Worm (Caenorhabditis elegans) whole organism, early embryonic: ENCODE measurements around the gene ddi-1.
A peak's percentile ranks its signal among the peaks of the same experiment; 100 is the strongest.

Source experiments
- B0310.2 ChIP-seq: sonication (generic microtip); optimal IDR thresholded peaks from 2 replicates; lab custom pipeline; 2016; ENCODE audit warnings: mild to moderate bottlenecking, missing genetic modification characterization, missing compliant biosample characterization
- F13C5.2 ChIP-seq: sonication (generic microtip); optimal IDR thresholded peaks from 2 replicates; lab custom pipeline; 2017; ENCODE audit warnings: mild to moderate bottlenecking, missing genetic modification characterization, inconsistent platforms, missing compliant biosample characterization
- aly-1 ChIP-seq: sonication (generic microtip); optimal IDR thresholded peaks from 2 replicates; lab custom pipeline; 2016; ENCODE audit warnings: missing genetic modification characterization, missing compliant biosample characterization
- ama-1 ChIP-seq: fragments of 150-350 bp; optimal IDR thresholded peaks from 2 replicates; lab custom pipeline; 2014
- ceh-13 ChIP-seq: fragments of 200-800 bp; sonication (Bioruptor generic); optimal IDR thresholded peaks from 2 replicates; lab custom pipeline; 2018; ENCODE audit warnings: mild to moderate bottlenecking, missing genetic modification characterization, missing compliant biosample characterization
- ceh-36 ChIP-seq: sonication (generic microtip); optimal IDR thresholded peaks from 2 replicates; lab custom pipeline; 2016; ENCODE audit warnings: missing genetic modification characterization, inconsistent platforms, missing compliant biosample characterization
- ets-7 ChIP-seq: sonication (generic microtip); optimal IDR thresholded peaks from 2 replicates; lab custom pipeline; 2016; ENCODE audit warnings: missing genotype, missing genetic modification characterization, missing compliant biosample characterization
- flt-1 ChIP-seq: fragments of 200-800 bp; sonication (Bioruptor generic); IDR thresholded peaks from 2 replicates; pipeline ENCODE4 v1.3.6; 2022; ENCODE audit warnings: missing genetic modification characterization, missing compliant biosample characterization
- hmbx-1 ChIP-seq: sonication (generic microtip); optimal IDR thresholded peaks from 2 replicates; lab custom pipeline; 2016; ENCODE audit warnings: mild to moderate bottlenecking, missing genetic modification characterization, missing compliant biosample characterization
- hmg-4 ChIP-seq: fragments of 200-800 bp; sonication (Bioruptor generic); optimal IDR thresholded peaks from 2 replicates; lab custom pipeline; 2018; ENCODE audit warnings: mild to moderate bottlenecking, missing genetic modification characterization, missing compliant biosample characterization
- hnd-1 ChIP-seq: sonication (generic microtip); optimal IDR thresholded peaks from 2 replicates; lab custom pipeline; 2016; ENCODE audit warnings: missing genetic modification characterization, missing compliant biosample characterization
- pes-1 ChIP-seq: fragments of 200-800 bp; sonication (Bioruptor generic); IDR thresholded peaks from 2 replicates; pipeline ENCODE4 v1.3.6; 2022; ENCODE audit warnings: missing genetic modification reagents, missing genetic modification characterization, missing compliant biosample characterization
- scrt-1 ChIP-seq: fragments of 200-800 bp; sonication (Bioruptor generic); IDR thresholded peaks from 2 replicates; pipeline ENCODE4 v1.3.6; 2022; ENCODE audit warnings: missing genetic modification characterization, missing compliant biosample characterization
- sea-1 ChIP-seq: fragments of 200-800 bp; sonication (Bioruptor generic); conservative IDR thresholded peaks from 2 replicates; pipeline ENCODE4 v1.3.6; 2022; ENCODE audit warnings: missing genetic modification characterization, missing compliant biosample characterization
- tbx-11 ChIP-seq: fragments of 200-800 bp; sonication (Bioruptor generic); IDR thresholded peaks from 2 replicates; pipeline ENCODE4 v1.3.6; 2022; ENCODE audit warnings: missing genetic modification characterization, missing compliant biosample characterization
- tbx-37 ChIP-seq: fragments of 200-800 bp; sonication (Bioruptor generic); conservative IDR thresholded peaks from 2 replicates; pipeline ENCODE4 v1.3.6; 2022; ENCODE audit warnings: missing genetic modification reagents, missing genetic modification characterization, missing compliant biosample characterization
- tra-4 ChIP-seq: sonication (generic microtip); optimal IDR thresholded peaks from 2 replicates; lab custom pipeline; 2017; ENCODE audit warnings: missing genetic modification characterization, missing compliant biosample characterization

Gene ddi-1

ce11 chrIV:6522305-6522917 lies at the start of gene ddi-1:
ddi-1 (plus strand) TSS chrIV:6522867.
- TF ChIP-seq hnd-1 (tag; lab: Kevin White, UChicago): no peak
- TF ChIP-seq hmbx-1 (tag; lab: Kevin White, UChicago): no peak
- no peak for TF ChIP-seq flt-1 (GFP tag; lab: Robert Waterston, UW)
- no peak for TF ChIP-seq ceh-13 (GFP tag; lab: Kevin White, UChicago)
- no peak for TF ChIP-seq ama-1 (lab: Kevin White, UChicago)
- TF ChIP-seq pes-1 (GFP tag; lab: Robert Waterston, UW): no peak

- TF ChIP-seq ceh-13 (GFP tag; lab: Kevin White, UChicago): no peak
- TF ChIP-seq aly-1 (tag; lab: Kevin White, UChicago): no peak
- no peak for TF ChIP-seq flt-1 (GFP tag; lab: Robert Waterston, UW)
- no peak for TF ChIP-seq ama-1 (lab: Kevin White, UChicago)
- no peak for TF ChIP-seq hmbx-1 (tag; lab: Kevin White, UChicago)
- no peak for TF ChIP-seq sea-1 (GFP tag; lab: Robert Waterston, UW)
- TF ChIP-seq pes-1 (GFP tag; lab: Robert Waterston, UW): no peak
- no peak for TF ChIP-seq tra-4 (tag; lab: Kevin White, UChicago)
- no peak for TF ChIP-seq F13C5.2 (tag; lab: Kevin White, UChicago)
- no peak for TF ChIP-seq scrt-1 (GFP tag; lab: Robert Waterston, UW)
- no peak for TF ChIP-seq B0310.2 (tag; lab: Kevin White, UChicago)
- TF ChIP-seq ceh-36 (tag; lab: Kevin White, UChicago): no peak
- TF ChIP-seq tbx-11 (GFP tag; lab: Robert Waterston, UW): no peak
- no peak for TF ChIP-seq tbx-37 (GFP tag; lab: Robert Waterston, UW)
- no peak for TF ChIP-seq hnd-1 (tag; lab: Kevin White, UChicago)
- no peak for TF ChIP-seq ets-7
- TF ChIP-seq hmg-4: no peak
These were observed 49.5 kb upstream of the ddi-1 start, which contains the start of gene Y73B6BL.27 for ce11 chrIV:6473140-6473539. Y73B6BL.27 (minus strand) TSS chrIV:6473240.

- TF ChIP-seq ceh-36 (tag; lab: Kevin White, UChicago): no peak
- no peak for TF ChIP-seq hmg-4
- TF ChIP-seq F13C5.2 (tag; lab: Kevin White, UChicago): peak; percentile 14
- TF ChIP-seq hmbx-1 (tag; lab: Kevin White, UChicago): no peak
These were observed 47.9 kb upstream of the ddi-1 start for ce11 chrIV:6474751-6475150.

- no peak for TF ChIP-seq hmbx-1 (tag; lab: Kevin White, UChicago)
- no peak for TF ChIP-seq tbx-11 (GFP tag; lab: Robert Waterston, UW)
- TF ChIP-seq B0310.2 (tag; lab: Kevin White, UChicago): no peak
- TF ChIP-seq ets-7: no peak
- TF ChIP-seq tra-4 (tag; lab: Kevin White, UChicago): no peak
- no peak for TF ChIP-seq ceh-13 (GFP tag; lab: Kevin White, UChicago)
- no peak for TF ChIP-seq F13C5.2 (tag; lab: Kevin White, UChicago)
- TF ChIP-seq hnd-1 (tag; lab: Kevin White, UChicago): no peak
- no peak for TF ChIP-seq ceh-36 (tag; lab: Kevin White, UChicago)
These were observed 42.4 kb upstream of the ddi-1 start, which contains the start of gene tyr-6 for ce11 chrIV:6480221-6480620. tyr-6 (plus strand) TSS chrIV:6480521.

- TF ChIP-seq tbx-37 (GFP tag; lab: Robert Waterston, UW): peak; percentile 28; the same call in 1 of the 2 replicates
- TF ChIP-seq scrt-1 (GFP tag; lab: Robert Waterston, UW): 0 out of 2 replicates have a peak, but pooled peaks have one; percentile 34
- no peak for TF ChIP-seq hmbx-1 (tag; lab: Kevin White, UChicago)
- TF ChIP-seq pes-1 (GFP tag; lab: Robert Waterston, UW): peak; percentile 72
These were observed 41.7 kb upstream of the ddi-1 start for ce11 chrIV:6480978-6481377.

- TF ChIP-seq F13C5.2 (tag; lab: Kevin White, UChicago): no peak
- no peak for TF ChIP-seq B0310.2 (tag; lab: Kevin White, UChicago)
These were observed 35.6 kb upstream of the ddi-1 start, which contains the start of gene Y73B6BL.37 for ce11 chrIV:6487047-6487446. Y73B6BL.37 (plus strand) TSS chrIV:6487347.

ce11 chrIV:6491915-6492314 lies 30.8 kb upstream of the ddi-1 start:
- TF ChIP-seq ceh-13 (GFP tag; lab: Kevin White, UChicago): no peak
- TF ChIP-seq hmg-4: no peak
- no peak for TF ChIP-seq ceh-36 (tag; lab: Kevin White, UChicago)
- no peak for TF ChIP-seq ets-7
- TF ChIP-seq hmbx-1 (tag; lab: Kevin White, UChicago): no peak
- no peak for TF ChIP-seq flt-1 (GFP tag; lab: Robert Waterston, UW)
- TF ChIP-seq scrt-1 (GFP tag; lab: Robert Waterston, UW): no peak

- no peak for TF ChIP-seq aly-1 (tag; lab: Kevin White, UChicago)
- no peak for TF ChIP-seq hnd-1 (tag; lab: Kevin White, UChicago)
- no peak for TF ChIP-seq tbx-37 (GFP tag; lab: Robert Waterston, UW)
- no peak for TF ChIP-seq F13C5.2 (tag; lab: Kevin White, UChicago)
These were observed 29.4 kb upstream of the ddi-1 start, which contains the start of gene Y73B6BL.44 for ce11 chrIV:6493299-6493698. Y73B6BL.44 (plus strand) TSS chrIV:6493599.
